Worm (Caenorhabditis elegans) whole organism, young adult: ENCODE measurements around the gene K08D12.8.

Experiments used
- B0019.2 ChIP-seq: fragments of 200-800 bp; sonication (Bioruptor generic); conservative IDR thresholded peaks from 2 replicates; pipeline ENCODE4 v1.3.6; 2022; ENCODE audit warnings: missing genetic modification reagents, missing genetic modification characterization, missing compliant biosample characterization
- B0336.3 ChIP-seq: fragments of 200-800 bp; sonication (Bioruptor generic); IDR thresholded peaks from 2 replicates; pipeline ENCODE4 v1.3.6; 2022; ENCODE audit warnings: missing genetic modification characterization, missing compliant biosample characterization
- C17E4.6 ChIP-seq: fragments of 200-800 bp; sonication (Bioruptor generic); IDR thresholded peaks from 2 replicates; pipeline ENCODE4 v1.3.6; 2022; ENCODE audit warnings: missing genetic modification reagents, missing genetic modification characterization, missing compliant biosample characterization
- F33H1.4 ChIP-seq: fragments of 200-800 bp; sonication (Bioruptor generic); IDR thresholded peaks from 2 replicates; pipeline ENCODE4 v1.3.6; 2022; ENCODE audit warnings: missing genetic modification reagents, missing genetic modification characterization, missing compliant biosample characterization
- F39B2.1 ChIP-seq: fragments of 200-800 bp; sonication (Bioruptor generic); IDR thresholded peaks from 2 replicates; pipeline ENCODE4 v1.3.6; 2022; ENCODE audit warnings: missing genetic modification reagents, missing genetic modification characterization, missing compliant biosample characterization
- F49E8.2 ChIP-seq: sonication (generic microtip); optimal IDR thresholded peaks from 3 replicates; lab custom pipeline; 2017; ENCODE audit warnings: missing genetic modification characterization, mild to moderate bottlenecking, missing compliant biosample characterization, antibody characterized with exemption, moderate library complexity; ENCODE audit not compliant: insufficient read depth
- T07F8.4 ChIP-seq: sonication (generic microtip); optimal IDR thresholded peaks from 2 replicates; lab custom pipeline; 2016; ENCODE audit warnings: mild to moderate bottlenecking, missing genetic modification characterization, moderate library complexity, missing compliant biosample characterization
- Y53G8AR.9 ChIP-seq: fragments of 200-800 bp; sonication (Bioruptor generic); conservative IDR thresholded peaks from 2 replicates; pipeline ENCODE4 v1.3.6; 2022; ENCODE audit warnings: missing genetic modification reagents, missing genetic modification characterization, missing compliant biosample characterization
- Y79H2A.3 ChIP-seq: fragments of 200-800 bp; sonication (Bioruptor generic); conservative IDR thresholded peaks from 2 replicates; pipeline ENCODE4 v1.3.6; 2022; ENCODE audit warnings: missing genetic modification reagents, missing genetic modification characterization, missing compliant biosample characterization
- akir-1 ChIP-seq: fragments of 200-800 bp; sonication (Bioruptor generic); optimal IDR thresholded peaks from 2 replicates; lab custom pipeline; 2018; ENCODE audit warnings: mild to moderate bottlenecking, missing genetic modification characterization, moderate library complexity, missing compliant biosample characterization
- aptf-2 ChIP-seq: fragments of 200-800 bp; sonication (Bioruptor generic); conservative IDR thresholded peaks from 2 replicates; pipeline ENCODE4 v1.3.6; 2022; ENCODE audit warnings: missing genetic modification reagents, missing genetic modification characterization, missing compliant biosample characterization
- attf-3 ChIP-seq: fragments of 200-800 bp; sonication (Bioruptor generic); conservative IDR thresholded peaks from 2 replicates; pipeline ENCODE4 v1.3.6; 2022; ENCODE audit warnings: missing genetic modification reagents, missing genetic modification characterization, missing compliant biosample characterization
- bed-1 ChIP-seq: fragments of 200-800 bp; sonication (Bioruptor generic); IDR thresholded peaks from 2 replicates; pipeline ENCODE4 v1.3.6; 2022; ENCODE audit warnings: missing genetic modification reagents, missing genetic modification characterization, missing compliant biosample characterization
- bed-2 ChIP-seq: fragments of 200-800 bp; sonication (Bioruptor generic); IDR thresholded peaks from 2 replicates; pipeline ENCODE4 v1.3.6; 2022; ENCODE audit warnings: missing genetic modification reagents, missing genetic modification characterization, missing compliant biosample characterization
- ceh-100 ChIP-seq: fragments of 200-800 bp; sonication (Bioruptor generic); IDR thresholded peaks from 2 replicates; pipeline ENCODE4 v1.3.6; 2022; ENCODE audit warnings: missing genetic modification reagents, missing genetic modification characterization, missing compliant biosample characterization
- chd-7 ChIP-seq: sonication (generic microtip); optimal IDR thresholded peaks from 2 replicates; lab custom pipeline; 2016; ENCODE audit warnings: mild to moderate bottlenecking, missing genetic modification characterization, moderate library complexity, missing compliant biosample characterization
- dox-1 ChIP-seq: fragments of 200-800 bp; sonication (Bioruptor generic); IDR thresholded peaks from 2 replicates; pipeline ENCODE4 v1.3.6; 2022; ENCODE audit warnings: missing genetic modification reagents, missing genetic modification characterization, missing compliant biosample characterization
- egrh-3 ChIP-seq: fragments of 200-800 bp; sonication (Bioruptor generic); IDR thresholded peaks from 2 replicates; pipeline ENCODE4 v1.3.6; 2022; ENCODE audit warnings: missing genetic modification reagents, missing genetic modification characterization, missing compliant biosample characterization
- ekl-4 ChIP-seq: fragments of 200-800 bp; sonication (Bioruptor generic); IDR thresholded peaks from 2 replicates; pipeline ENCODE4 v1.3.6; 2022; ENCODE audit warnings: missing genetic modification reagents, missing genetic modification characterization, missing compliant biosample characterization
- gei-17 ChIP-seq: fragments of 200-800 bp; sonication (Bioruptor generic); optimal IDR thresholded peaks from 2 replicates; lab custom pipeline; 2018; ENCODE audit warnings: mild to moderate bottlenecking, missing genetic modification characterization, missing compliant biosample characterization
- him-1 ChIP-seq: sonication (generic microtip); optimal IDR thresholded peaks from 2 replicates; lab custom pipeline; 2016; ENCODE audit warnings: missing genotype, missing genetic modification reagents, missing genetic modification characterization, missing compliant biosample characterization
- hlh-26 ChIP-seq: fragments of 200-800 bp; sonication (Bioruptor generic); conservative IDR thresholded peaks from 2 replicates; pipeline ENCODE4 v1.3.6; 2022; ENCODE audit warnings: missing genetic modification reagents, missing genetic modification characterization, missing compliant biosample characterization
- hsf-1 ChIP-seq: fragments of 200-800 bp; sonication (Bioruptor generic); IDR thresholded peaks from 2 replicates; pipeline ENCODE4 v1.3.6; 2022; ENCODE audit warnings: missing genetic modification reagents, missing genetic modification characterization, missing compliant biosample characterization
- let-526 ChIP-seq: fragments of 200-800 bp; sonication (Bioruptor generic); IDR thresholded peaks from 2 replicates; pipeline ENCODE4 v1.3.6; 2022; ENCODE audit warnings: missing genetic modification reagents, missing genetic modification characterization, missing compliant biosample characterization
- lin-26 ChIP-seq: fragments of 200-800 bp; sonication (Bioruptor generic); IDR thresholded peaks from 2 replicates; pipeline ENCODE4 v1.3.6; 2022; ENCODE audit warnings: missing genetic modification reagents, missing genetic modification characterization, missing compliant biosample characterization
- lin-35 ChIP-seq, 3 experiments: fragments of 150-350 bp in 2 of 3; sonication (generic microtip) in 1 of 3; optimal IDR thresholded peaks; 2 replicates each; lab custom pipeline; 2014 to 2018; ENCODE audit warnings: missing biosample characterization in 3 of 3, missing genetic modification characterization in 3 of 3, missing genetic modification reagents in 3 of 3
- lin-40 ChIP-seq: sonication (generic microtip); optimal IDR thresholded peaks from 2 replicates; lab custom pipeline; 2016; ENCODE audit warnings: missing genetic modification characterization, mild to moderate bottlenecking, missing compliant biosample characterization, missing genotype, missing genetic modification reagents
- lsl-1 ChIP-seq: fragments of 200-800 bp; sonication (Bioruptor generic); optimal IDR thresholded peaks from 2 replicates; lab custom pipeline; 2018; ENCODE audit warnings: mild to moderate bottlenecking, missing genetic modification characterization, moderate library complexity, missing compliant biosample characterization
- lsy-27 ChIP-seq: sonication (generic microtip); optimal IDR thresholded peaks from 2 replicates; lab custom pipeline; 2017; ENCODE audit warnings: missing genetic modification characterization, mild to moderate bottlenecking, missing compliant biosample characterization, antibody characterized with exemption, missing genotype, borderline replicate concordance; ENCODE audit not compliant: insufficient read depth
- mcd-1 ChIP-seq: fragments of 200-800 bp; sonication (Bioruptor generic); IDR thresholded peaks from 2 replicates; pipeline ENCODE4 v1.3.6; 2022; ENCODE audit warnings: missing genetic modification reagents, missing genetic modification characterization, missing compliant biosample characterization
- mel-28 ChIP-seq: sonication (generic microtip); optimal IDR thresholded peaks from 2 replicates; lab custom pipeline; 2016; ENCODE audit warnings: borderline replicate concordance, mild to moderate bottlenecking, missing genetic modification characterization, missing compliant biosample characterization
- mxl-1 ChIP-seq: sonication (generic microtip); optimal IDR thresholded peaks from 2 replicates; lab custom pipeline; 2016; ENCODE audit warnings: missing genetic modification characterization, missing compliant biosample characterization
- nhr-27 ChIP-seq: fragments of 200-800 bp; sonication (Bioruptor generic); optimal IDR thresholded peaks from 2 replicates; lab custom pipeline; 2018; ENCODE audit warnings: mild to moderate bottlenecking, missing genetic modification characterization, moderate library complexity, missing compliant biosample characterization
- nhr-90 ChIP-seq: sonication (generic microtip); optimal IDR thresholded peaks from 2 replicates; lab custom pipeline; 2016; ENCODE audit warnings: missing genotype, mild to moderate bottlenecking, missing genetic modification characterization, missing compliant biosample characterization
- pha-4 ChIP-seq: fragments of 150-350 bp; sonication (generic microtip); optimal IDR thresholded peaks from 2 replicates; lab custom pipeline; 2014; ENCODE audit warnings: missing biosample characterization, missing genetic modification reagents, missing genetic modification characterization
- rpc-1 ChIP-seq, 2 experiments: fragments of 150-350 bp in 1 of 2; sonication (generic microtip) in 1 of 2; optimal IDR thresholded peaks; 2 replicates each; lab custom pipeline; 2014 to 2018; ENCODE audit warnings: missing biosample characterization in 1 of 2, missing genetic modification characterization in 1 of 2, missing genetic modification reagents in 1 of 2, missing genotype in 1 of 2
- somi-1 ChIP-seq: fragments of 200-800 bp; sonication (Bioruptor generic); optimal IDR thresholded peaks from 2 replicates; lab custom pipeline; 2018; ENCODE audit warnings: mild to moderate bottlenecking, missing genetic modification characterization, missing compliant biosample characterization
- sptf-2 ChIP-seq: fragments of 200-800 bp; sonication (Bioruptor generic); optimal IDR thresholded peaks from 2 replicates; lab custom pipeline; 2018; ENCODE audit warnings: mild to moderate bottlenecking, missing genetic modification characterization, missing compliant biosample characterization
- unc-130 ChIP-seq: sonication (generic microtip); optimal IDR thresholded peaks from 2 replicates; lab custom pipeline; 2016; ENCODE audit warnings: missing genetic modification reagents, missing genetic modification characterization, missing compliant biosample characterization
- zfh-2 ChIP-seq: fragments of 200-800 bp; sonication (Bioruptor generic); conservative IDR thresholded peaks from 2 replicates; pipeline ENCODE4 v1.3.6; 2022; ENCODE audit warnings: missing genetic modification reagents, missing genetic modification characterization, missing compliant biosample characterization
- zim-3 ChIP-seq: sonication (generic microtip); optimal IDR thresholded peaks from 2 replicates; lab custom pipeline; 2017; ENCODE audit warnings: mild to moderate bottlenecking, missing genetic modification characterization, moderate library complexity, missing compliant biosample characterization
- ztf-25 ChIP-seq: fragments of 200-800 bp; sonication (Bioruptor generic); IDR thresholded peaks from 2 replicates; pipeline ENCODE4 v1.3.6; 2022; ENCODE audit warnings: missing genetic modification reagents, missing genetic modification characterization, missing compliant biosample characterization
- ztf-28 ChIP-seq: fragments of 200-800 bp; sonication (Bioruptor generic); IDR thresholded peaks from 2 replicates; pipeline ENCODE4 v1.3.6; 2022; ENCODE audit warnings: missing genetic modification reagents, missing genetic modification characterization, missing compliant biosample characterization
- ztf-6 ChIP-seq: fragments of 200-800 bp; sonication (Bioruptor generic); IDR thresholded peaks from 2 replicates; pipeline ENCODE4 v1.3.6; 2022; ENCODE audit warnings: missing genetic modification reagents, missing genetic modification characterization, missing compliant biosample characterization

The K08D12.8 gene

DNA sequence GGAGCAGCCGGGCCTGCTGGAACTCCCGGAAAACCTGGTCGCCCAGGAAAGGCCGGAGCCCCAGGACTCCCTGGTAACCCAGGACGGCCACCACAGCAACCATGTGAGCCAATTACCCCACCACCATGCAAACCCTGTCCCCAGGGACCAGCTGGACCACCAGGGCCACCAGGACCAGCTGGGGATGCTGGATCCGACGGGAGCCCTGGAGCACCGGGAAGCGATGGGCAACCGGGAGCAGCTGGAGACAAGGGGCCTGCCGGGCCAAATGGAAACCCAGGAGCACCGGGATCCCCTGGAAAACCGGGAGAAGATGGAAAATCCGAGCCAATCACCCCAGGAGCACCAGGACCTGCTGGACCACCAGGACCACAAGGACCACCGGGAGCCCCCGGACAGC is 43.1 kb downstream of the K08D12.8 start (continued):
- no peak for TF ChIP-seq gei-17 (GFP tag; lab: Kevin White, UChicago)
- no peak for TF ChIP-seq attf-3
- TF ChIP-seq aptf-2 (GFP tag; lab: Robert Waterston, UW) = no peak
- TF ChIP-seq lin-40 (tag; lab: Kevin White, UChicago) = no peak
- no peak for TF ChIP-seq mel-28
- no peak for TF ChIP-seq ceh-100 (GFP tag; lab: Robert Waterston, UW)
- 0 out of 2 replicates have a peak, but pooled peaks have one; percentile 20 for TF ChIP-seq lin-26
- TF ChIP-seq F39B2.1 (GFP tag; lab: Robert Waterston, UW) = no peak
- TF ChIP-seq ztf-28 = no peak
- no peak for TF ChIP-seq F49E8.2 (tag; lab: Kevin White, UChicago)
- TF ChIP-seq egrh-3 (GFP tag; lab: Robert Waterston, UW) = peak; percentile 96
- no peak for TF ChIP-seq chd-7 (tag; lab: Kevin White, UChicago)
- TF ChIP-seq akir-1 (GFP tag; lab: Kevin White, UChicago) = no peak
- TF ChIP-seq Y79H2A.3 = no peak
- TF ChIP-seq bed-1 (GFP tag; lab: Robert Waterston, UW) = no peak
- no peak for TF ChIP-seq Y53G8AR.9 (GFP tag; lab: Robert Waterston, UW)
- no peak for TF ChIP-seq B0336.3 (GFP tag; lab: Robert Waterston, UW)
- TF ChIP-seq nhr-27 = no peak
- 0 out of 2 replicates have a peak, but pooled peaks have one; percentile 23 for TF ChIP-seq hlh-26 (GFP tag; lab: Robert Waterston, UW)
- no peak for TF ChIP-seq lsy-27
- no peak for TF ChIP-seq lsl-1 (GFP tag; lab: Kevin White, UChicago)
- TF ChIP-seq him-1 (tag; lab: Kevin White, UChicago) = no peak
- TF ChIP-seq ztf-6 (GFP tag; lab: Robert Waterston, UW) = no peak
- TF ChIP-seq zim-3 = no peak
- no peak for TF ChIP-seq unc-130 (GFP tag; lab: Kevin White, UChicago)
- TF ChIP-seq lin-35 (GFP tag; optimal IDR thresholded peaks at IDR 0.05; lab: Kevin White, UChicago) = no peak
- TF ChIP-seq B0019.2 = no peak
- no peak for TF ChIP-seq F33H1.4 (GFP tag; lab: Robert Waterston, UW)
- TF ChIP-seq bed-2 (GFP tag; lab: Robert Waterston, UW) = no peak
- TF ChIP-seq zfh-2 (GFP tag; lab: Robert Waterston, UW) = peak; percentile 96
- TF ChIP-seq dox-1 (GFP tag; lab: Robert Waterston, UW) = no peak
- no peak for TF ChIP-seq mxl-1 (tag; lab: Kevin White, UChicago)
- TF ChIP-seq T07F8.4 (tag; lab: Kevin White, UChicago) = no peak

DNA sequence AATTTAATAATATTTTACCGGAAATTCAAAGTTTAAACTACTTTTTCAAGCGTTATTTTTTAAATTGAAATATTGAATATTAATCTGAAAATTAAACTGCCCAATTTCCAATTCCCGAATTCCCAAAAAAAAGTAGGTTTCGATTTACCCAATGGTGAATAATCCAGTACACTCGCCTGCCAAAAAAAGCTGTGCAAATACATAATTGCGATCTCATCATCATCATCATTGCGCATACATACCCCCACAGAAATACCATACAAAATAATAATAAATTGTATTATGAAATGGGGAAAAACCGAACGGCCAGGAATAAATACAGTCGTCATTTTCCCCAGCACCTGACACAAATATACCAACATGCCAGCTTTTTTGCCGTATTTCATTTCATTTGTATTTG is 45.9 kb downstream of the K08D12.8 start, which contains the start of gene Y41D4A.1:
TSS of gene Y41D4A.1 (plus strand) at position 301 of the 400 bp plus-strand sequence.
- TF ChIP-seq dox-1 (GFP tag; lab: Robert Waterston, UW) = no peak
- no peak for TF ChIP-seq rpc-1 (optimal IDR thresholded peaks at IDR 0.05; lab: Kevin White, UChicago)
- no peak for TF ChIP-seq rpc-1 (tag; optimal IDR thresholded peaks at IDR 0.05; lab: Kevin White, UChicago)
- TF ChIP-seq chd-7 (tag; lab: Kevin White, UChicago) = no peak
- no peak for TF ChIP-seq pha-4 (tag; lab: Kevin White, UChicago)
- no peak for TF ChIP-seq nhr-27
- no peak for TF ChIP-seq bed-2 (GFP tag; lab: Robert Waterston, UW)
- no peak for TF ChIP-seq gei-17 (GFP tag; lab: Kevin White, UChicago)
- no peak for TF ChIP-seq ztf-25 (GFP tag; lab: Robert Waterston, UW)
- TF ChIP-seq somi-1 (GFP tag; lab: Kevin White, UChicago) = no peak
- no peak for TF ChIP-seq sptf-2
- no peak for TF ChIP-seq nhr-90 (tag; lab: Kevin White, UChicago)
- no peak for TF ChIP-seq C17E4.6 (GFP tag; lab: Robert Waterston, UW)
- no peak for TF ChIP-seq ekl-4 (GFP tag; lab: Robert Waterston, UW)
- no peak for TF ChIP-seq mcd-1
- no peak for TF ChIP-seq let-526 (GFP tag; lab: Robert Waterston, UW)
- no peak for TF ChIP-seq hsf-1 (GFP tag; lab: Robert Waterston, UW)
- no peak for TF ChIP-seq B0019.2
- TF ChIP-seq, all 124 proteins: peak for 0
